Worm (Caenorhabditis elegans) whole organism, young adult: ENCODE data around the gene F38E1.10.

Experiments used
- B0035.1 ChIP-seq: sonication (generic microtip); optimal IDR thresholded peaks from 2 replicates; lab custom pipeline; 2016; ENCODE audit warnings: missing genetic modification characterization, mild to moderate bottlenecking, missing compliant biosample characterization, missing genotype, missing genetic modification reagents
- B0261.1 ChIP-seq: sonication (generic microtip); optimal IDR thresholded peaks from 2 replicates; lab custom pipeline; 2016; ENCODE audit warnings: mild to moderate bottlenecking, missing genetic modification characterization, moderate library complexity, missing compliant biosample characterization
- B0336.3 ChIP-seq: fragments of 200-800 bp; sonication (Bioruptor generic); IDR thresholded peaks from 2 replicates; pipeline ENCODE4 v1.3.6; 2022; ENCODE audit warnings: missing genetic modification characterization, missing compliant biosample characterization
- F10E7.11 ChIP-seq: sonication (generic microtip); optimal IDR thresholded peaks from 2 replicates; lab custom pipeline; 2017; ENCODE audit warnings: mild to moderate bottlenecking, missing genetic modification characterization, moderate library complexity, missing compliant biosample characterization
- F22D6.2 ChIP-seq: sonication (generic microtip); optimal IDR thresholded peaks from 2 replicates; lab custom pipeline; 2016; ENCODE audit warnings: mild to moderate bottlenecking, missing genetic modification characterization, missing compliant biosample characterization
- F39B2.1 ChIP-seq: fragments of 200-800 bp; sonication (Bioruptor generic); IDR thresholded peaks from 2 replicates; pipeline ENCODE4 v1.3.6; 2022; ENCODE audit warnings: missing genetic modification reagents, missing genetic modification characterization, missing compliant biosample characterization
- Y56A3A.18 ChIP-seq: fragments of 200-800 bp; sonication (Bioruptor generic); IDR thresholded peaks from 2 replicates; pipeline ENCODE4 v1.3.6; 2022; ENCODE audit warnings: missing genetic modification reagents, missing genetic modification characterization, missing compliant biosample characterization
- Y79H2A.3 ChIP-seq: fragments of 200-800 bp; sonication (Bioruptor generic); conservative IDR thresholded peaks from 2 replicates; pipeline ENCODE4 v1.3.6; 2022; ENCODE audit warnings: missing genetic modification reagents, missing genetic modification characterization, missing compliant biosample characterization
- athp-1 ChIP-seq: sonication (generic microtip); optimal IDR thresholded peaks from 2 replicates; lab custom pipeline; 2017; ENCODE audit warnings: mild to moderate bottlenecking, missing genetic modification characterization, missing compliant biosample characterization
- cebp-1 ChIP-seq, 2 experiments: fragments of 200-800 bp in 1 of 2; sonication (Bioruptor generic) in 1 of 2; sonication (generic microtip) in 1 of 2; IDR thresholded peaks in 1 of 2; optimal IDR thresholded peaks in 1 of 2; 2 replicates each; pipeline versions ENCODE4 v1.3.6 to Lab custom; 2017 to 2022; ENCODE audit warnings: missing compliant biosample characterization in 2 of 2, missing genetic modification characterization in 2 of 2, mild to moderate bottlenecking in 1 of 2, missing genetic modification reagents in 1 of 2, moderate library complexity in 1 of 2
- ceh-100 ChIP-seq: fragments of 200-800 bp; sonication (Bioruptor generic); IDR thresholded peaks from 2 replicates; pipeline ENCODE4 v1.3.6; 2022; ENCODE audit warnings: missing genetic modification reagents, missing genetic modification characterization, missing compliant biosample characterization
- ceh-91 ChIP-seq: fragments of 200-800 bp; sonication (Bioruptor generic); IDR thresholded peaks from 2 replicates; pipeline ENCODE4 v1.3.6; 2022; ENCODE audit warnings: missing genetic modification reagents, missing genetic modification characterization, missing compliant biosample characterization
- die-1 ChIP-seq: sonication (generic microtip); optimal IDR thresholded peaks from 2 replicates; lab custom pipeline; 2016; ENCODE audit warnings: missing genotype, mild to moderate bottlenecking, missing genetic modification characterization, missing compliant biosample characterization
- dpl-1 ChIP-seq: fragments of 150-350 bp; optimal IDR thresholded peaks from 2 replicates; lab custom pipeline; 2014; ENCODE audit warnings: missing biosample characterization, missing genetic modification reagents, missing genetic modification characterization
- efl-1 ChIP-seq: fragments of 150-350 bp; optimal IDR thresholded peaks from 2 replicates; lab custom pipeline; 2014; ENCODE audit warnings: missing biosample characterization, missing genetic modification reagents, missing genetic modification characterization
- egl-44 ChIP-seq: fragments of 200-800 bp; sonication (Bioruptor generic); IDR thresholded peaks from 2 replicates; pipeline ENCODE4 v1.3.6; 2022; ENCODE audit warnings: missing genetic modification reagents, missing genetic modification characterization, missing compliant biosample characterization
- ekl-4 ChIP-seq: fragments of 200-800 bp; sonication (Bioruptor generic); IDR thresholded peaks from 2 replicates; pipeline ENCODE4 v1.3.6; 2022; ENCODE audit warnings: missing genetic modification reagents, missing genetic modification characterization, missing compliant biosample characterization
- ets-4 ChIP-seq: fragments of 200-800 bp; sonication (Bioruptor generic); optimal IDR thresholded peaks from 2 replicates; lab custom pipeline; 2018; ENCODE audit warnings: mild to moderate bottlenecking, missing genetic modification characterization, missing compliant biosample characterization
- hlh-12 ChIP-seq: sonication (generic microtip); optimal IDR thresholded peaks from 2 replicates; lab custom pipeline; 2016; ENCODE audit warnings: missing genetic modification characterization, missing compliant biosample characterization
- hlh-26 ChIP-seq: fragments of 200-800 bp; sonication (Bioruptor generic); conservative IDR thresholded peaks from 2 replicates; pipeline ENCODE4 v1.3.6; 2022; ENCODE audit warnings: missing genetic modification reagents, missing genetic modification characterization, missing compliant biosample characterization
- hmg-1.2 ChIP-seq: fragments of 200-800 bp; sonication (Bioruptor generic); IDR thresholded peaks from 2 replicates; pipeline ENCODE4 v1.3.6; 2022; ENCODE audit warnings: missing genetic modification reagents, missing genetic modification characterization, missing compliant biosample characterization
- hmg-20 ChIP-seq: fragments of 200-800 bp; sonication (Bioruptor generic); IDR thresholded peaks from 2 replicates; pipeline ENCODE4 v1.3.6; 2022; ENCODE audit warnings: missing genetic modification reagents, missing genetic modification characterization, missing compliant biosample characterization
- hrde-1 ChIP-seq: sonication (generic microtip); optimal IDR thresholded peaks from 2 replicates; lab custom pipeline; 2016; ENCODE audit warnings: missing genetic modification characterization, mild to moderate bottlenecking, missing compliant biosample characterization, moderate library complexity, missing genotype, missing genetic modification reagents, borderline replicate concordance
- lin-35 ChIP-seq, 3 experiments: fragments of 150-350 bp in 2 of 3; sonication (generic microtip) in 1 of 3; optimal IDR thresholded peaks; 2 replicates each; lab custom pipeline; 2014 to 2018; ENCODE audit warnings: missing biosample characterization in 3 of 3, missing genetic modification characterization in 3 of 3, missing genetic modification reagents in 3 of 3
- madf-10 ChIP-seq: sonication (generic microtip); optimal IDR thresholded peaks from 2 replicates; lab custom pipeline; 2016; ENCODE audit warnings: mild to moderate bottlenecking, missing genetic modification characterization, missing compliant biosample characterization
- nhr-120 ChIP-seq: fragments of 200-800 bp; sonication (Bioruptor generic); IDR thresholded peaks from 2 replicates; pipeline ENCODE4 v1.3.6; 2022; ENCODE audit warnings: missing genetic modification characterization, missing compliant biosample characterization
- nhr-80 ChIP-seq: sonication (generic microtip); optimal IDR thresholded peaks from 2 replicates; lab custom pipeline; 2016; ENCODE audit warnings: missing genetic modification characterization, missing compliant biosample characterization
- nhr-90 ChIP-seq: sonication (generic microtip); optimal IDR thresholded peaks from 2 replicates; lab custom pipeline; 2016; ENCODE audit warnings: missing genotype, mild to moderate bottlenecking, missing genetic modification characterization, missing compliant biosample characterization
- pbrm-1 ChIP-seq: fragments of 200-800 bp; sonication (Bioruptor generic); IDR thresholded peaks from 2 replicates; pipeline ENCODE4 v1.3.6; 2022; ENCODE audit warnings: missing genetic modification reagents, missing genetic modification characterization, missing compliant biosample characterization
- pha-4 ChIP-seq: fragments of 150-350 bp; sonication (generic microtip); optimal IDR thresholded peaks from 2 replicates; lab custom pipeline; 2014; ENCODE audit warnings: missing biosample characterization, missing genetic modification reagents, missing genetic modification characterization
- rcor-1 ChIP-seq: fragments of 200-800 bp; sonication (Bioruptor generic); IDR thresholded peaks from 2 replicates; pipeline ENCODE4 v1.3.6; 2022; ENCODE audit warnings: missing genetic modification reagents, missing genetic modification characterization, missing compliant biosample characterization
- snpc-1.3 ChIP-seq: sonication (generic microtip); optimal IDR thresholded peaks from 2 replicates; lab custom pipeline; 2017; ENCODE audit warnings: missing genetic modification characterization, mild to moderate bottlenecking, missing compliant biosample characterization, antibody characterized with exemption, moderate library complexity, missing genotype, missing genetic modification reagents; ENCODE audit not compliant: insufficient read depth
- snpc-4 ChIP-seq, 5 experiments: fragments of 150-350 bp in 1 of 5; sonication (generic microtip) in 4 of 5; optimal IDR thresholded peaks; 2 replicates each; lab custom pipeline; 2014 to 2018; ENCODE audit warnings: missing genetic modification characterization in 5 of 5, missing biosample characterization in 3 of 5, antibody characterized with exemption in 2 of 5, mild to moderate bottlenecking in 2 of 5, missing compliant biosample characterization in 2 of 5, missing genotype in 2 of 5, moderate library complexity in 2 of 5, missing genetic modification reagents in 1 of 5
- sptf-2 ChIP-seq: fragments of 200-800 bp; sonication (Bioruptor generic); optimal IDR thresholded peaks from 2 replicates; lab custom pipeline; 2018; ENCODE audit warnings: mild to moderate bottlenecking, missing genetic modification characterization, missing compliant biosample characterization
- ztf-3 ChIP-seq: fragments of 200-800 bp; sonication (Bioruptor generic); optimal IDR thresholded peaks from 2 replicates; lab custom pipeline; 2018; ENCODE audit warnings: mild to moderate bottlenecking, missing genetic modification characterization, missing compliant biosample characterization

F38E1.10 gene

ce11 chrV:8379206-8379605 lies 3.9 kb upstream of the F38E1.10 start, which contains the start of gene F52E1.5:
Gene F52E1.5, plus strand, starts transcription at chrV:8379506.
- TF ChIP-seq F10E7.11 (tag; lab: Kevin White, UChicago): no peak
- no peak for TF ChIP-seq hrde-1
- no peak for TF ChIP-seq cebp-1 (GFP tag; IDR thresholded peaks at IDR 0.05; lab: Robert Waterston, UW)
- TF ChIP-seq cebp-1 (tag; optimal IDR thresholded peaks at IDR 0.05; lab: Kevin White, UChicago): no peak
- TF ChIP-seq B0261.1 (tag; lab: Kevin White, UChicago): no peak
- TF ChIP-seq die-1 (tag; lab: Kevin White, UChicago): no peak
- TF ChIP-seq nhr-90 (tag; lab: Kevin White, UChicago): no peak

- TF ChIP-seq egl-44 (GFP tag; lab: Robert Waterston, UW): no peak
- TF ChIP-seq B0035.1 (tag; lab: Kevin White, UChicago): no peak
- no peak for TF ChIP-seq F39B2.1 (GFP tag; lab: Robert Waterston, UW)
- no peak for TF ChIP-seq dpl-1 (GFP tag; lab: Kevin White, UChicago)
- TF ChIP-seq sptf-2: no peak
- TF ChIP-seq nhr-120 (GFP tag; lab: Robert Waterston, UW): no peak
- TF ChIP-seq B0336.3 (GFP tag; lab: Robert Waterston, UW): no peak
- TF ChIP-seq nhr-80 (tag; lab: Kevin White, UChicago): no peak
- TF ChIP-seq ekl-4 (GFP tag; lab: Robert Waterston, UW): no peak
- TF ChIP-seq ztf-3 (GFP tag; lab: Kevin White, UChicago): no peak
- TF ChIP-seq F22D6.2 (tag; lab: Kevin White, UChicago): no peak
- no peak for TF ChIP-seq rcor-1 (GFP tag; lab: Robert Waterston, UW)
- TF ChIP-seq lin-35 (GFP tag; optimal IDR thresholded peaks at IDR 0.05; lab: Kevin White, UChicago): no peak
- TF ChIP-seq pha-4 (tag; lab: Kevin White, UChicago): no peak
- TF ChIP-seq Y56A3A.18 (GFP tag; lab: Robert Waterston, UW): no peak
- no peak for TF ChIP-seq hlh-26 (GFP tag; lab: Robert Waterston, UW)
- TF ChIP-seq snpc-4 (GFP tag; optimal IDR thresholded peaks at IDR 0.05; lab: Kevin White, UChicago): no peak
- TF ChIP-seq snpc-4 (tag; optimal IDR thresholded peaks at IDR 0.05; lab: Kevin White, UChicago): no peak
Observed at ce11 chrV:8375849-8376248, 530 bp upstream of the F38E1.10 start, which contains the start of gene F38E1.3. Gene F38E1.3, plus strand, starts transcription at chrV:8376149.

DNA sequence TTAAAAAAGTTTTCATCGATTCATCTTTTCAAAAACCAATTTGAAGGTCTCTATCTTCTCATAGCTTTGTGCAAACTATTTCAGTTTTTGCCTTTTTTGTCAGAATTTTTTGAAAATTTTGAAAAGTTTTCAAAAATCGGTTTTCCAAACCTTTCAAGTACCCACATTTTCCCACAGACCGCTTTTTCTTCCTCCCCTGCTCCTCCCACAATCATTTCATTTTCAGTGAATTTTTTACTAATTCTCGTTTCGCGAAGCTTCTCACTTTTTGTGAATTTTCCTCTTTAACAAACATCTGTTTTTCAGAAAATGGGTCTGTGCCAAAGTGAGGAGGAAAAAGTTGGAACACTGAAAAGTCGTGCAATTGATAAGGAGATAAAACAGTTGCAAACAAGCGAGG lies 4.6 kb downstream of the F38E1.10 start, which contains the start of gene gpa-2:
TSS of gene gpa-2 (plus strand) at position 301 of the 400 bp plus-strand sequence.
- TF ChIP-seq hrde-1 (no peak), athp-1 (no peak), cebp-1 (GFP tag; IDR thresholded peaks at IDR 0.05; lab: Robert Waterston, UW) (no peak), cebp-1 (tag; optimal IDR thresholded peaks at IDR 0.05; lab: Kevin White, UChicago) (no peak), ceh-100 (GFP tag; lab: Robert Waterston, UW) (no peak), Y79H2A.3 (GFP tag; lab: Robert Waterston, UW) (no peak), die-1 (tag; lab: Kevin White, UChicago) (no peak)
- TF ChIP-seq, all 124 proteins: peak for 0

DNA sequence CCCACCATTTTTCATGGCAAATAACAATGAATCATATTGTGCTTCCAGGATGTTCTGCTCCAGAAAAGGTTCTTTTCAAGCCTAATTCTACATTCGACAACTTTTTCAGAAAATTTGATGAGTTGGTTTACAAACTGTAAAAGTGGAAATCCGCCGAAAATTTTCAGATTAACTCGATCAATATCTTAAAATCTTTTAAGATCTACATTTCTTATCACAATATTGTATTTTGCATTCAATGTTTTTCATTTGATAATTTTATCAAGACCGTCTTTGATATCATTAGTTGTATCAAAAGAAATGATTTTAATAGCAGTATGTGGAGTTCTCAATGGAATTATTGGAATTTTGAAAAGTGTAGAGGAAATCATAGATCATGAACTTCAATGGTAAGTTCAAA lies 15.5 kb downstream of the F38E1.10 start, which contains the start of gene F38E1.6:
TSS of gene F38E1.6 (plus strand) at position 301 of the 400 bp plus-strand sequence.
- TF ChIP-seq efl-1 (GFP tag; lab: Kevin White, UChicago): no peak
- TF ChIP-seq snpc-1.3 (tag; lab: Kevin White, UChicago): no peak
- no peak for TF ChIP-seq hlh-12 (tag; lab: Kevin White, UChicago)
- TF ChIP-seq rcor-1 (GFP tag; lab: Robert Waterston, UW): no peak
- no peak for TF ChIP-seq hmg-20 (GFP tag; lab: Robert Waterston, UW)
- no peak for TF ChIP-seq madf-10 (tag; lab: Kevin White, UChicago)
- TF ChIP-seq ets-4: no peak
- no peak for TF ChIP-seq pbrm-1 (GFP tag; lab: Robert Waterston, UW)
- TF ChIP-seq ceh-91 (GFP tag; lab: Robert Waterston, UW): no peak
- TF ChIP-seq hmg-1.2: no peak
